Fruit fly (Drosophila melanogaster): Measurements from ENCODE around the gene CG3713.
A peak's percentile ranks its signal among the peaks of the same experiment; 100 is the strongest.

Gene CG3713

DNA sequence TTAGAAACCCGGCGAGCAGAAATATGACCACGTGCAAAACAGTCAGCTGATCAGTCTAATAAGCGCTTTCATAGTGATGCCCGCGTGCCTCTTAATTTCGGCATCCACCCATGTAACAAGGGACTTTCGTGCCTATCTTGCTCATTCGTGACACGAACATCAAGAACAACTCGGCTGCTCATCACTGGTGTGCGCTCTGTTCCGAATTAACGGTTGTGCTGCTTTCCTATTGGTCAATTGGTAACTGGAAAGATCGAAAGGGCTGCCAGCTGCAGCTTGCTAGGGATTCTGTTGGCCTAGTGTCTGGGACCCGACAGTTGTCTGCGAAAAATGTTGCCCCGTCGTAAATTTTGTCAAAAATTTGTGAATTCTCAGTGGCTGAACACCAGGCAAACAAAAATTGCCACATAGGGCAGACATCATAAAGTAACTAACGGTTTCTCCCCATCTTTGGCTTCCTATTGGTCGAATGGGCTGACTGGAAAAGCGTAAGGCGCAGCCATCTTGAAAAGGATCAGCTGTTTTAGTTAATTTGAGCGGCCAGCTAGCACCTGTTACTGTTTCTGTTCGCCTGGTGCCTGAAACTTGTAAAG lies 50.5 kb downstream of the CG3713 start (continued):
- no peak for TF ChIP-seq TFAM (GFP tag; optimal IDR thresholded peaks at IDR 0.05)
- no peak for TF ChIP-seq lola (GFP tag; optimal IDR thresholded peaks at IDR 0.05)
- TF ChIP-seq CG13296 (GFP tag; optimal IDR thresholded peaks at IDR 0.05) = peak; percentile 8
- no peak for TF ChIP-seq CG4854 (GFP tag; optimal IDR thresholded peaks at IDR 0.05)
- no peak for TF ChIP-seq dati (GFP tag; IDR thresholded peaks at IDR 0.05)
- peak; percentile 98 for TF ChIP-seq CG31224 (GFP tag; IDR thresholded peaks at IDR 0.05)
- no peak for TF ChIP-seq org-1 (GFP tag; optimal IDR thresholded peaks at IDR 0.05)
- TF ChIP-seq unc-4 (GFP tag; IDR thresholded peaks at IDR 0.05; ENCODE audit: partially characterized antibody) = peak; percentile 93
- no peak for TF ChIP-seq Dad (GFP tag; optimal IDR thresholded peaks at IDR 0.05)
- TF ChIP-seq CG13624 (GFP tag; optimal IDR thresholded peaks at IDR 0.05) = peak; percentile 10
- no peak for TF ChIP-seq usp (GFP tag; optimal IDR thresholded peaks at IDR 0.05)
- TF ChIP-seq CG17361 (GFP tag; IDR thresholded peaks at IDR 0.05) = no peak
- no peak for TF ChIP-seq bigmax (GFP tag; optimal IDR thresholded peaks at IDR 0.05)
- peak; percentile 11 for TF ChIP-seq nmo (GFP tag; optimal IDR thresholded peaks at IDR 0.05)
- peak; percentile 46; the same call in 1 of the 2 replicates for TF ChIP-seq rib (GFP tag; IDR thresholded peaks at IDR 0.05)
- TF ChIP-seq wor (GFP tag; IDR thresholded peaks at IDR 0.05) = no peak
- peak; percentile 98 for TF ChIP-seq bbx (GFP tag; IDR thresholded peaks at IDR 0.05; ENCODE audit: partially characterized antibody)
- peak; percentile 68 for TF ChIP-seq sens (GFP tag)
- TF ChIP-seq sr (GFP tag; IDR thresholded peaks at IDR 0.05) = no peak
- TF ChIP-seq CG7271 (tag; optimal IDR thresholded peaks at IDR 0.05) = no peak
- TF ChIP-seq B-H2 (GFP tag; optimal IDR thresholded peaks at IDR 0.05) = peak; percentile 47
- no peak for TF ChIP-seq CG2889 (GFP tag; IDR thresholded peaks at IDR 0.05)
- TF ChIP-seq Ptx1 (GFP tag; IDR thresholded peaks at IDR 0.05) = no peak
- TF ChIP-seq Dbx (GFP tag; IDR thresholded peaks at IDR 0.05) = no peak
- peak; percentile 60 for TF ChIP-seq CG14710 (tag; optimal IDR thresholded peaks at IDR 0.05)
- TF ChIP-seq CG2199 (GFP tag; IDR thresholded peaks at IDR 0.05) = no peak
- TF ChIP-seq hth (optimal IDR thresholded peaks at IDR 0.05) = no peak
- TF ChIP-seq pros (GFP tag; optimal IDR thresholded peaks at IDR 0.05) = peak; percentile 90
- TF ChIP-seq scrt (GFP tag; optimal IDR thresholded peaks at IDR 0.05) = no peak
- TF ChIP-seq CG17612 (GFP tag; IDR thresholded peaks at IDR 0.05) = no peak
- TF ChIP-seq ftz-f1 (GFP tag; optimal IDR thresholded peaks at IDR 0.05) = peak; percentile 15
- TF ChIP-seq CG9876 (GFP tag; optimal IDR thresholded peaks at IDR 0.05) = no peak
- TF ChIP-seq maf-S (GFP tag; optimal IDR thresholded peaks at IDR 0.05) = no peak
- no peak for TF ChIP-seq CG7556 (GFP tag; optimal IDR thresholded peaks at IDR 0.05)
- TF ChIP-seq mirr (GFP tag; optimal IDR thresholded peaks at IDR 0.05) = peak; percentile 30
- no peak for TF ChIP-seq CG6254 (GFP tag; optimal IDR thresholded peaks at IDR 0.05)
- TF ChIP-seq CG4404 (GFP tag; IDR thresholded peaks at IDR 0.05) = no peak
- TF ChIP-seq ewg (GFP tag; optimal IDR thresholded peaks at IDR 0.05) = no peak
- no peak for TF ChIP-seq slou (GFP tag; optimal IDR thresholded peaks at IDR 0.05)
- TF ChIP-seq onecut (GFP tag; IDR thresholded peaks at IDR 0.05) = no peak
- TF ChIP-seq MBD-R2 (GFP tag; IDR thresholded peaks at IDR 0.05) = no peak; the same call in 1 of the 2 replicates
- peak; percentile 31 for TF ChIP-seq CG34376 (GFP tag; optimal IDR thresholded peaks at IDR 0.05)
- no peak for TF ChIP-seq run (tag; optimal IDR thresholded peaks at IDR 0.05)
- no peak for TF ChIP-seq bcd (GFP tag; optimal IDR thresholded peaks at IDR 0.05)
- TF ChIP-seq D19A (tag; optimal IDR thresholded peaks at IDR 0.05) = no peak
- no peak for TF ChIP-seq CG7372 (GFP tag; IDR thresholded peaks at IDR 0.05)
- no peak for TF ChIP-seq prd (optimal IDR thresholded peaks at IDR 0.05)
- no peak for TF ChIP-seq prd (GFP tag; IDR thresholded peaks at IDR 0.05)
- TF ChIP-seq fru (optimal IDR thresholded peaks at IDR 0.05) = no peak
- TF ChIP-seq CG8478 (optimal IDR thresholded peaks at IDR 0.05) = no peak
- TF ChIP-seq al (GFP tag; IDR thresholded peaks at IDR 0.05) = no peak
- no peak for TF ChIP-seq ind (GFP tag; optimal IDR thresholded peaks at IDR 0.05)
- no peak for TF ChIP-seq btn (GFP tag; optimal IDR thresholded peaks at IDR 0.05)

All from whole organism, embryonic.